Fruit fly (Drosophila melanogaster): ENCODE measurements around the gene aop.

The aop gene

DNA sequence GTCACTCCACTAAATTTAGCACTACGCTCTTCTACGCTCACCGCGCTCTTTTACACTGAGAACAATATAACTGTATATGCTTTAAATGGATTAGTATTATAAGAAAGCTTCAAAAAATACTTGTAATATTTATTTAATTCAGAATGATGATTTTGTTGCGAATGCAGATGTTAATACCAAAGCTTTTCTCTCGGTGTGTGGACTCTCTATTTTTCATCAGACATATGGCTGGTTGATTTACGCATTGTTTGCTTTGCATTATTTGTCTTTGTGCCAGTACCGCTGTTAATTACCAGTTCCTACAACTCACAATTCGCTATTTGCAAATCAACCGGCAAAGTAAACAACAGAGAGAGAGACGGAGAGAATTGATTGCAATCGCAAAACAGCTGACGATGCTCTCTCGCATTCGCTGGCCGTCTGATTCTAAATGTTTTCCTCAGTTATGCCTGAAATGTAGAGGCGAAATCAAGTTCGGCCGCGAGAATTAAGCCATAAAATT, 43.1 kb upstream of the aop start:
- TF ChIP-seq OdsH (GFP tag; optimal IDR thresholded peaks at IDR 0.05): peak; percentile 99
- no peak for TF ChIP-seq CrebA (GFP tag; optimal IDR thresholded peaks at IDR 0.05; ENCODE audit: borderline replicate concordance)
- TF ChIP-seq sage (GFP tag; optimal IDR thresholded peaks at IDR 0.05): peak; percentile 96
- peak; percentile 99 for TF ChIP-seq Hnf4 (GFP tag; optimal IDR thresholded peaks at IDR 0.05)
- TF ChIP-seq pan (optimal IDR thresholded peaks at IDR 0.05): no peak
- TF ChIP-seq Abd-B (GFP tag; optimal IDR thresholded peaks at IDR 0.05): no peak
- no peak for TF ChIP-seq Dfd (GFP tag; optimal IDR thresholded peaks at IDR 0.05)
- TF ChIP-seq lola (GFP tag; optimal IDR thresholded peaks at IDR 0.05): no peak
- TF ChIP-seq rgr (GFP tag; optimal IDR thresholded peaks at IDR 0.05): peak; percentile 99
- TF ChIP-seq fru (GFP tag; optimal IDR thresholded peaks at IDR 0.05): peak; percentile 98
- peak; percentile 99 for TF ChIP-seq Sp1 (GFP tag; optimal IDR thresholded peaks at IDR 0.05)
- peak; percentile 99 for TF ChIP-seq br (GFP tag; optimal IDR thresholded peaks at IDR 0.05)
- peak; percentile 98 for TF ChIP-seq brk (GFP tag; optimal IDR thresholded peaks at IDR 0.05)
- peak; percentile 97 for TF ChIP-seq tai (GFP tag; optimal IDR thresholded peaks at IDR 0.05)
- TF ChIP-seq ey (GFP tag; optimal IDR thresholded peaks at IDR 0.05): peak; percentile 98
- peak; percentile 96 for TF ChIP-seq GATAd (GFP tag; optimal IDR thresholded peaks at IDR 0.05)
- TF ChIP-seq CG32264 (GFP tag; optimal IDR thresholded peaks at IDR 0.05): peak; percentile 95
- TF ChIP-seq usp (GFP tag; optimal IDR thresholded peaks at IDR 0.05): no peak
- no peak for TF ChIP-seq Hr78 (GFP tag; optimal IDR thresholded peaks at IDR 0.05)
- peak; percentile 93 for TF ChIP-seq dsf (GFP tag; optimal IDR thresholded peaks at IDR 0.05; ENCODE audit: borderline replicate concordance)
- TF ChIP-seq CG9705 (GFP tag; optimal IDR thresholded peaks at IDR 0.05): peak; percentile 89
- no peak for TF ChIP-seq N (GFP tag; optimal IDR thresholded peaks at IDR 0.05)
- TF ChIP-seq psq (GFP tag; optimal IDR thresholded peaks at IDR 0.05): peak; percentile 98
- peak; percentile 93 for TF ChIP-seq woc (GFP tag; optimal IDR thresholded peaks at IDR 0.05)
- no peak for TF ChIP-seq Vsx2 (GFP tag; optimal IDR thresholded peaks at IDR 0.05; ENCODE audit: partially characterized antibody)
- peak; percentile 86 for TF ChIP-seq Mio (GFP tag; optimal IDR thresholded peaks at IDR 0.05)
- peak; percentile 99 for TF ChIP-seq h (GFP tag; optimal IDR thresholded peaks at IDR 0.05)
- TF ChIP-seq HLH106 (tag; optimal IDR thresholded peaks at IDR 0.05): peak; percentile 97
- peak; percentile 78 for TF ChIP-seq Dif (GFP tag; optimal IDR thresholded peaks at IDR 0.05; ENCODE audit: partially characterized antibody)
- TF ChIP-seq foxo (GFP tag; optimal IDR thresholded peaks at IDR 0.05): peak; percentile 85 to 98
- TF ChIP-seq Jra (GFP tag; optimal IDR thresholded peaks at IDR 0.05): peak; percentile 98
- TF ChIP-seq dmrt93B (GFP tag; optimal IDR thresholded peaks at IDR 0.05): peak; percentile 89
- peak; percentile 83 for TF ChIP-seq jim (GFP tag; optimal IDR thresholded peaks at IDR 0.05)
- TF ChIP-seq sv (GFP tag; optimal IDR thresholded peaks at IDR 0.05): peak; percentile 89
- TF ChIP-seq dl (GFP tag; optimal IDR thresholded peaks at IDR 0.05; ENCODE audit: insufficient read depth in 1 of 2, partially characterized antibody in 2 of 2): peak; percentile 54 to 79
- peak; percentile 100 for TF ChIP-seq Hr83 (GFP tag; optimal IDR thresholded peaks at IDR 0.05; ENCODE audit: poor library complexity, severe bottlenecking)
- no peak for TF ChIP-seq Myc (optimal IDR thresholded peaks at IDR 0.05)
- peak; percentile 87 for TF ChIP-seq Rel (GFP tag; optimal IDR thresholded peaks at IDR 0.05)
- TF ChIP-seq Rel (tag; optimal IDR thresholded peaks at IDR 0.05): peak; percentile 88

DNA sequence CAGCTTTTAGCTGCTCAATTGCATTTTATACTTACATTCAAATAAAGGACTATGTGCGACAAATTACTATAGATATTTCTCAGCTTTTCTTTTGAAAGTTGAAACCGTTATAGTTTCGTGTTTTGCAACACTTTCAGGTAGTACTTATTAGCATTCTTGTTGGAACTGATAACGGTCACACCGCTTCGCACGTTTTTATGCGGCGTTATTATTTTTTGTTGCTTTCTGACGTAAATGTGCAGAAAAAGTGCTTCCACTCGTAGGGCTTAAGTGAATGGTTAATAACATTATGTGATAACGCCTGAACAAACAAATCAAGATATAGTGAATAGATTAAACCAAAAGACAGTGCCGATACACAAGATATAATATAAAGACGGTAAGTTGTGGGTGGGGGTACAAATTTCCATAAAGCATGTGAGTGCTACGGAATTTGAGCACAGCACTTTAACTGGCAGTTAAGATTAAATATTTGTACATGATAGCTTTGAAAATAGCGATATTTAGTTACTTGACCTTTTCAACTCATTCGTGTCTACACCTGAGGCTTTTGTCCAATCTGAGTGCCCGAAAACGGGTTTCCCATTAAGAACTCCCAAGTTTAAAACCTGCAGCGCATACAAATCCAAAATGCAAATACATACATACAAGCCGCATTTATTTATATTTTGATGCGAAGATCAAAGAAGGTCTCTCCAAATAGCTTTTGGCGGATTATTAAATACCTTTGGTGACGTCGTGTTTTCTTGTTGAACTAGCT, 42.2 kb upstream of the aop start, which contains the start of gene papi:
papi (plus strand) TSS at position 176 of the 760 bp plus-strand sequence.
- TF ChIP-seq dl (GFP tag; optimal IDR thresholded peaks at IDR 0.05; ENCODE audit: insufficient read depth in 1 of 2, partially characterized antibody in 2 of 2): no peak
- TF ChIP-seq CG9705 (GFP tag; optimal IDR thresholded peaks at IDR 0.05): no peak
- no peak for TF ChIP-seq Hr78 (GFP tag; optimal IDR thresholded peaks at IDR 0.05)
- TF ChIP-seq Rel (GFP tag; optimal IDR thresholded peaks at IDR 0.05): no peak
- TF ChIP-seq Rel (tag; optimal IDR thresholded peaks at IDR 0.05): peak; percentile 68
- peak; percentile 66 for TF ChIP-seq rgr (GFP tag; optimal IDR thresholded peaks at IDR 0.05)
